Fruit fly (Drosophila melanogaster): ENCODE results near the gene Df31.

dm6 chr2L:21657426-21657825 lies 27.7 kb upstream of the Df31 start:
- TF ChIP-seq psq (optimal IDR thresholded peaks at IDR 0.05) (no peak), Dll (optimal IDR thresholded peaks at IDR 0.05) (no peak), CG8478 (optimal IDR thresholded peaks at IDR 0.05) (no peak)
